Worm (Caenorhabditis elegans): ENCODE data around the gene Y37E11B.7.

Gene Y37E11B.7

DNA sequence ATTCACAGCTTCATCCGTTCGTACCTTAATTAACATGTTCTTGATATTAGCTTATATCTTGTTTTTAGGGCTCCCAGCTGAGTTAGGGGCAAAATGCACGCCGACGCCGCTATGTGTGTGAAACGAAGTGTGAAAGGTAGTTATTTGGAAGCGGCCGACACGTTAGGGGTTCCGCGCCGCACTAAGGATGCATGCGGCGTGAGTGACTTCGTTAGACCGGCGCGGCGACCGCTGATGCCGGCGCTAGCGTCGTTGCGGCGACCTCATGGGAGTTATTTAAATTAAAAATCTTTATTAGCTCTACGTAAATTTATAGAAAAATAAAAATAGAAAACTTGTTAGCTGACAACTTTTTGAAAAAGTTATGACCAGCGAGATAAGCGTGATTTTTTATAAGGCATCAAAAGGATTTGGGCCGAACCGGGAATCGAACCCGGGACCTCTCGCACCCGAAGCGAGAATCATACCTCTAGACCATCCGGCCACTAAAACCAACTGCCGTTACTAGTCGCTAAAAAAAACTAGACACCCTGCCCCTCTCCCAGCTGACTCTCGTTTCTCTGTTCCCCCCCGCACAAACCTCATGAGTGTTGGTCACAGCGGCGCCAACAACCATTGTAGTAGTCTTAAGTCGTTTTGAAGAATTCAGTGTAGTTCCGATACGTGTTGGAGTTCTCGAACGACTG, 48.0 kb downstream of the Y37E11B.7 start (continued):
- TF ChIP-seq sptf-2 (GFP tag; optimal IDR thresholded peaks at IDR 0.05) (no peak), lin-26 (GFP tag; IDR thresholded peaks at IDR 0.05) (peak; percentile 93), T07F8.4 (tag; optimal IDR thresholded peaks at IDR 0.05) (peak; percentile 71), F57A8.1 (GFP tag; optimal IDR thresholded peaks at IDR 0.05) (no peak), dox-1 (GFP tag; IDR thresholded peaks at IDR 0.05) (peak; percentile 78), die-1 (tag; optimal IDR thresholded peaks at IDR 0.05) (peak; percentile 85), zim-3 (tag; optimal IDR thresholded peaks at IDR 0.05) (peak; percentile 82), C17E4.6 (GFP tag; IDR thresholded peaks at IDR 0.05) (no peak), nhr-27 (tag; optimal IDR thresholded peaks at IDR 0.05) (no peak), let-607 (tag; optimal IDR thresholded peaks at IDR 0.05) (peak in 1 of 2 experiments; percentile 25), lin-35 (GFP tag; optimal IDR thresholded peaks at IDR 0.05) (no peak), ztf-26 (tag; optimal IDR thresholded peaks at IDR 0.05) (peak; percentile 47), mxl-1 (tag; optimal IDR thresholded peaks at IDR 0.05) (peak; percentile 76), F39B2.1 (GFP tag; IDR thresholded peaks at IDR 0.05) (no peak)
